Worm (Caenorhabditis elegans): Measurements from ENCODE around the gene npr-20.

npr-20 gene

ce11 chrII:8829189-8829588 is 35.8 kb downstream of the npr-20 start, which contains the start of gene F46C5.2:
F46C5.2 (minus strand) TSS chrII:8829289.
- no peak for TF ChIP-seq tab-1 (GFP tag; IDR thresholded peaks at IDR 0.05)
- no peak for TF ChIP-seq ref-1 (GFP tag; conservative IDR thresholded peaks at IDR 0.05)

ce11 chrII:8825769-8826168 is 39.2 kb downstream of the npr-20 start, which contains the start of gene nas-25:
nas-25 (plus strand) TSS chrII:8826069.
- TF ChIP-seq T22C8.4 (GFP tag; IDR thresholded peaks at IDR 0.05) (no peak), klf-2 (GFP tag; conservative IDR thresholded peaks at IDR 0.05) (no peak), ref-1 (GFP tag; conservative IDR thresholded peaks at IDR 0.05) (no peak), ztf-23 (GFP tag; IDR thresholded peaks at IDR 0.05) (no peak), ztf-29 (GFP tag; IDR thresholded peaks at IDR 0.05) (no peak), med-1 (GFP tag; optimal IDR thresholded peaks at IDR 0.05; ENCODE audit: insufficient read depth) (no peak), flt-1 (GFP tag; IDR thresholded peaks at IDR 0.05) (no peak), cog-1 (tag; optimal IDR thresholded peaks at IDR 0.05) (no peak), tab-1 (GFP tag; IDR thresholded peaks at IDR 0.05) (no peak)

- TF ChIP-seq cog-1 (tag; optimal IDR thresholded peaks at IDR 0.05) (no peak), tab-1 (GFP tag; IDR thresholded peaks at IDR 0.05) (no peak), ref-1 (GFP tag; conservative IDR thresholded peaks at IDR 0.05) (no peak), med-1 (GFP tag; optimal IDR thresholded peaks at IDR 0.05; ENCODE audit: insufficient read depth) (no peak), T22C8.4 (GFP tag; IDR thresholded peaks at IDR 0.05) (no peak), flt-1 (GFP tag; IDR thresholded peaks at IDR 0.05) (no peak), ztf-29 (GFP tag; IDR thresholded peaks at IDR 0.05) (no peak), ztf-23 (GFP tag; IDR thresholded peaks at IDR 0.05) (no peak), klf-2 (GFP tag; conservative IDR thresholded peaks at IDR 0.05) (no peak)
Measured at ce11 chrII:8822711-8823110, 42.3 kb downstream of the npr-20 start.

ce11 chrII:8821140-8821595 is 43.8 kb downstream of the npr-20 start, which contains the start of gene F46C5.1:
F46C5.1 (minus strand) TSS chrII:8821190.
- TF ChIP-seq ztf-29 (GFP tag; IDR thresholded peaks at IDR 0.05) (no peak), T22C8.4 (GFP tag; IDR thresholded peaks at IDR 0.05) (no peak), tab-1 (GFP tag; IDR thresholded peaks at IDR 0.05) (no peak), flt-1 (GFP tag; IDR thresholded peaks at IDR 0.05) (no peak)

ce11 chrII:8820126-8820972 is 44.6 kb downstream of the npr-20 start:
- TF ChIP-seq ztf-29 (GFP tag; IDR thresholded peaks at IDR 0.05) (no peak), cog-1 (tag; optimal IDR thresholded peaks at IDR 0.05) (no peak), ztf-23 (GFP tag; IDR thresholded peaks at IDR 0.05) (no peak), klf-2 (GFP tag; conservative IDR thresholded peaks at IDR 0.05) (no peak), T22C8.4 (GFP tag; IDR thresholded peaks at IDR 0.05) (no peak), ref-1 (GFP tag; conservative IDR thresholded peaks at IDR 0.05) (no peak), flt-1 (GFP tag; IDR thresholded peaks at IDR 0.05) (no peak), med-1 (GFP tag; optimal IDR thresholded peaks at IDR 0.05; ENCODE audit: insufficient read depth) (no peak), tab-1 (GFP tag; IDR thresholded peaks at IDR 0.05) (no peak)

- TF ChIP-seq klf-2 (GFP tag; conservative IDR thresholded peaks at IDR 0.05) (no peak), flt-1 (GFP tag; IDR thresholded peaks at IDR 0.05) (no peak), ztf-23 (GFP tag; IDR thresholded peaks at IDR 0.05) (no peak), med-1 (GFP tag; optimal IDR thresholded peaks at IDR 0.05; ENCODE audit: insufficient read depth) (no peak)
Measured at ce11 chrII:8818978-8819896, 45.7 kb downstream of the npr-20 start, which contains the start of gene F46C5.10. F46C5.10 (minus strand) TSS chrII:8819028.

ce11 chrII:8818257-8818656 is 46.7 kb downstream of the npr-20 start:
- TF ChIP-seq T22C8.4 (GFP tag; IDR thresholded peaks at IDR 0.05), result no peak
- TF ChIP-seq med-1 (GFP tag; optimal IDR thresholded peaks at IDR 0.05; ENCODE audit: insufficient read depth), result no peak
- no peak for TF ChIP-seq tab-1 (GFP tag; IDR thresholded peaks at IDR 0.05)
- no peak for TF ChIP-seq cog-1 (tag; optimal IDR thresholded peaks at IDR 0.05)
- no peak for TF ChIP-seq klf-2 (GFP tag; conservative IDR thresholded peaks at IDR 0.05)
- TF ChIP-seq flt-1 (GFP tag; IDR thresholded peaks at IDR 0.05), result no peak
- no peak for TF ChIP-seq ztf-23 (GFP tag; IDR thresholded peaks at IDR 0.05)
- no peak for TF ChIP-seq ref-1 (GFP tag; conservative IDR thresholded peaks at IDR 0.05)
- TF ChIP-seq ztf-29 (GFP tag; IDR thresholded peaks at IDR 0.05), result no peak

ce11 chrII:8817225-8817624 is 47.8 kb downstream of the npr-20 start:
- TF ChIP-seq T22C8.4 (GFP tag; IDR thresholded peaks at IDR 0.05), result no peak
- no peak for TF ChIP-seq tab-1 (GFP tag; IDR thresholded peaks at IDR 0.05)
- TF ChIP-seq klf-2 (GFP tag; conservative IDR thresholded peaks at IDR 0.05), result no peak
- TF ChIP-seq ref-1 (GFP tag; conservative IDR thresholded peaks at IDR 0.05), result no peak
- TF ChIP-seq med-1 (GFP tag; optimal IDR thresholded peaks at IDR 0.05; ENCODE audit: insufficient read depth), result no peak
- no peak for TF ChIP-seq cog-1 (tag; optimal IDR thresholded peaks at IDR 0.05)
- TF ChIP-seq ztf-29 (GFP tag; IDR thresholded peaks at IDR 0.05), result no peak
- no peak for TF ChIP-seq ztf-23 (GFP tag; IDR thresholded peaks at IDR 0.05)
- TF ChIP-seq flt-1 (GFP tag; IDR thresholded peaks at IDR 0.05), result no peak

- no peak for TF ChIP-seq flt-1 (GFP tag; IDR thresholded peaks at IDR 0.05)
- TF ChIP-seq tab-1 (GFP tag; IDR thresholded peaks at IDR 0.05), result no peak
- TF ChIP-seq med-1 (GFP tag; optimal IDR thresholded peaks at IDR 0.05; ENCODE audit: insufficient read depth), result no peak
- no peak for TF ChIP-seq T22C8.4 (GFP tag; IDR thresholded peaks at IDR 0.05)
- no peak for TF ChIP-seq ztf-29 (GFP tag; IDR thresholded peaks at IDR 0.05)
- no peak for TF ChIP-seq ztf-23 (GFP tag; IDR thresholded peaks at IDR 0.05)
- no peak for TF ChIP-seq ref-1 (GFP tag; conservative IDR thresholded peaks at IDR 0.05)
- TF ChIP-seq cog-1 (tag; optimal IDR thresholded peaks at IDR 0.05), result no peak
- TF ChIP-seq klf-2 (GFP tag; conservative IDR thresholded peaks at IDR 0.05), result no peak
Measured at ce11 chrII:8814231-8814630, 50.7 kb downstream of the npr-20 start.
